Fruit fly (Drosophila melanogaster): Measurements from ENCODE around the gene Pkd2.

The Pkd2 gene

dm6 chr2L:12424555-12424954 lies 26.5 kb downstream of the Pkd2 start, which contains the start of gene Fam92 (continued):
- TF ChIP-seq MTF-1 (GFP tag; optimal IDR thresholded peaks at IDR 0.05; ENCODE audit: borderline replicate concordance): peak; percentile 65
- TF ChIP-seq CG2889 (GFP tag; IDR thresholded peaks at IDR 0.05): no peak
- peak; percentile 5 for TF ChIP-seq Abd-B (GFP tag; optimal IDR thresholded peaks at IDR 0.05)
- peak in 1 of 2 experiments; percentile 65 for TF ChIP-seq chif (GFP tag; optimal IDR thresholded peaks at IDR 0.05)
- peak; percentile 47 for TF ChIP-seq CG2120 (GFP tag; optimal IDR thresholded peaks at IDR 0.05)
- TF ChIP-seq otp (GFP tag; IDR thresholded peaks at IDR 0.05): peak; percentile 16; the same call in 1 of the 3 replicates
- TF ChIP-seq gsb-n (tag; optimal IDR thresholded peaks at IDR 0.05): peak; percentile 48
- peak; percentile 27 for TF ChIP-seq CG9817 (tag; optimal IDR thresholded peaks at IDR 0.05)
- TF ChIP-seq CTCF (GFP tag; optimal IDR thresholded peaks at IDR 0.05): peak; percentile 99
- peak; percentile 25; the same call in 1 of the 2 replicates for TF ChIP-seq E2f1 (GFP tag; IDR thresholded peaks at IDR 0.05)
- TF ChIP-seq CG18476 (GFP tag; optimal IDR thresholded peaks at IDR 0.05): no peak
- TF ChIP-seq CG11696 (GFP tag; IDR thresholded peaks at IDR 0.05): no peak
- peak; percentile 41 for TF ChIP-seq CG12299 (tag; optimal IDR thresholded peaks at IDR 0.05)
- TF ChIP-seq BEAF-32 (GFP tag; optimal IDR thresholded peaks at IDR 0.05): peak; percentile 12
- TF ChIP-seq Tbp (GFP tag; optimal IDR thresholded peaks at IDR 0.05): no peak
- no peak for TF ChIP-seq tap (tag; optimal IDR thresholded peaks at IDR 0.05)
- TF ChIP-seq Myb (GFP tag; optimal IDR thresholded peaks at IDR 0.05): peak; percentile 94
- TF ChIP-seq D19B (GFP tag; optimal IDR thresholded peaks at IDR 0.05): no peak
- no peak for TF ChIP-seq klu (GFP tag; IDR thresholded peaks at IDR 0.05)
- TF ChIP-seq esg (GFP tag; conservative IDR thresholded peaks at IDR 0.05): no peak
- TF ChIP-seq kay (GFP tag; optimal IDR thresholded peaks at IDR 0.05): peak; percentile 0
- peak; percentile 36 for TF ChIP-seq CG8944 (GFP tag; optimal IDR thresholded peaks at IDR 0.05)
- peak; percentile 21 for TF ChIP-seq CG13296 (GFP tag; optimal IDR thresholded peaks at IDR 0.05)
- TF ChIP-seq hkb (optimal IDR thresholded peaks at IDR 0.05): no peak
- peak; percentile 58 for TF ChIP-seq hkb (GFP tag; IDR thresholded peaks at IDR 0.05)
- peak; percentile 29; the same call in 1 of the 2 replicates for TF ChIP-seq chm (GFP tag; IDR thresholded peaks at IDR 0.05)
- no peak for TF ChIP-seq Sin3A (optimal IDR thresholded peaks at IDR 0.05)
- no peak for TF ChIP-seq Jarid2 (GFP tag; optimal IDR thresholded peaks at IDR 0.05)
- peak; percentile 40 for TF ChIP-seq Antp (GFP tag; optimal IDR thresholded peaks at IDR 0.05)
- TF ChIP-seq Fer3 (tag; optimal IDR thresholded peaks at IDR 0.05): peak; percentile 44
- TF ChIP-seq NK7.1 (GFP tag; optimal IDR thresholded peaks at IDR 0.05): peak; percentile 1
- peak; percentile 68 for TF ChIP-seq Ets97D (GFP tag; optimal IDR thresholded peaks at IDR 0.05)
- peak; percentile 33 for TF ChIP-seq nmo (GFP tag; optimal IDR thresholded peaks at IDR 0.05)
- TF ChIP-seq CG3726 (GFP tag; IDR thresholded peaks at IDR 0.05): no peak
- TF ChIP-seq phol (tag; optimal IDR thresholded peaks at IDR 0.05): peak; percentile 13
- TF ChIP-seq sens (GFP tag): peak; percentile 90
- peak; percentile 60 for TF ChIP-seq CG15601 (tag; optimal IDR thresholded peaks at IDR 0.05)
- TF ChIP-seq Six4 (GFP tag; optimal IDR thresholded peaks at IDR 0.05): peak; percentile 39
- TF ChIP-seq mam (GFP tag; optimal IDR thresholded peaks at IDR 0.05): peak; percentile 46
- TF ChIP-seq CG1603 (tag; optimal IDR thresholded peaks at IDR 0.05): peak; percentile 70
- TF ChIP-seq pita (GFP tag; optimal IDR thresholded peaks at IDR 0.05): peak; percentile 11
- peak; percentile 43 for TF ChIP-seq pum (GFP tag; optimal IDR thresholded peaks at IDR 0.05)
- TF ChIP-seq CkIIα-i1 (GFP tag; IDR thresholded peaks at IDR 0.05): no peak
- TF ChIP-seq CG10366 (GFP tag; IDR thresholded peaks at IDR 0.05): peak; percentile 44; the same call in 1 of the 2 replicates
- TF ChIP-seq CG31224 (GFP tag; IDR thresholded peaks at IDR 0.05): no peak
- no peak for TF ChIP-seq emc (GFP tag; optimal IDR thresholded peaks at IDR 0.05)
- peak; percentile 82 for TF ChIP-seq ci (GFP tag; IDR thresholded peaks at IDR 0.05)
- no peak for TF ChIP-seq fd96Cb (tag; optimal IDR thresholded peaks at IDR 0.05)
- no peak for TF ChIP-seq CG16779 (GFP tag; IDR thresholded peaks at IDR 0.05)
- peak; percentile 32 for TF ChIP-seq slp2 (GFP tag; optimal IDR thresholded peaks at IDR 0.05)
- peak; percentile 39; the same call in 1 of the 2 replicates for TF ChIP-seq MBD-R2 (GFP tag; IDR thresholded peaks at IDR 0.05)
- peak; percentile 40 for TF ChIP-seq Nf-YC (tag; optimal IDR thresholded peaks at IDR 0.05)
- no peak for TF ChIP-seq ash1 (GFP tag; optimal IDR thresholded peaks at IDR 0.05)

Data from whole organism, embryonic.